Fruit fly (Drosophila melanogaster): Measurements from ENCODE around the gene CG43248.

DNA sequence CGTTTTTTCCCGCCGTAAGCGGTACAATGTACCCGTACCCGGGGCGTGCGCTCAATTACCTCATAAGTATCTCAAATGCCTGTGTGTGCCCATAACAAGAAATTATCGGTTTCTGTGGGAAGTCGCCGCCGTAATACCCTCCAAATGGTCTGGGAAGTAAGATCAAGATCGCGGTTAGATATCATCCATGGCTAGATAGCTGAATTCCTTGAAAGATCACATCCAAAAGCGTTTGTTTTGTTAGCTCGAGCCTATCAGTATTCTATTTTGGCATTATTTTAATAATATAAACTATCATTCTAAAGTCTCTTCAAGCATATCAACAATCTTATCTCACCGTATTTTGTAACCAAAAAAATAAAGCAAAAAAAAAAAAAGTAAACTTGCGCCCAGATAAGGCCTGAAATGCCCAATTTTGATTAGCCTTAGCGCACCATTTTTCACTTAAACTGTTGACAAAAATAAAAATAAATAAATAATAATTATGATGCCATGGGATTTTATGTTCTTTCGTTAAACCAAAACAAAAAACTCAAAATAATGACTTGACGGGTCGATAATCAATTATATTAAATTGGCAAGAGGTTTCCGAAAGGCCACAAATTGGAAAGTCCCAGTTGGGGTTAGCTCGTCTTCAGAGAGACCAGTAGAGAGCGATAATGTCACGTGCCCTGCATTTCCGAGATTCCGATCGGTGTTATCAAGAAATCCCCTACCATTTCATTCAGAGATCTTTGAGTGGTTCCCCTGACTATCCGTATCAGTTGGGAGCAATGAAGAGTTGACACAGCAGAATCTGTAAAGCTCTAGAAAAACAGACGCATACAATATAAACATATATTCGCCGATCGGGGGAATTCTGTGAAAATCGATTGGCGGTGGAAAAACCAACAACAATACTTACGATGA lies 7.6 kb upstream of the CG43248 start:
- TF ChIP-seq CG8159 (tag; optimal IDR thresholded peaks at IDR 0.05) (no peak), CG15710 (tag; optimal IDR thresholded peaks at IDR 0.05) (no peak), CG4496 (GFP tag; IDR thresholded peaks at IDR 0.05) (no peak)
